Fruit fly (Drosophila melanogaster) S2 (cell line): ENCODE results near the gene Unr.

ENCODE experiments used
- CG8478 ChIP-seq: fragments of >200 bp; optimal IDR thresholded peaks from 2 replicates; lab custom pipeline; 2018
- CTCF ChIP-seq, 2 experiments: fragments of >200 bp; optimal IDR thresholded peaks; 2 replicates each; lab custom pipeline; 2018

dm6 chr3L:8440079-8440478, 2.1 kb downstream of the Unr start:
- TF ChIP-seq CTCF (optimal IDR thresholded peaks at IDR 0.05; lab: Kevin White, UChicago), result no peak
- TF ChIP-seq CG8478 (lab: Kevin White, UChicago), result no peak
